Fruit fly (Drosophila melanogaster): ENCODE data around the gene TBC1D5.
A peak's percentile ranks its signal among the peaks of the same experiment; 100 is the strongest.

The TBC1D5 gene

dm6 chr3R:13260114-13260673 is 11.6 kb downstream of the TBC1D5 start, which contains the start of gene CG11686 (continued):
- TF ChIP-seq CG12659 (GFP tag; optimal IDR thresholded peaks at IDR 0.05) = peak; percentile 13
- no peak for TF ChIP-seq CG8089 (GFP tag; optimal IDR thresholded peaks at IDR 0.05)
- TF ChIP-seq CG31388 (GFP tag; optimal IDR thresholded peaks at IDR 0.05) = no peak
- no peak for TF ChIP-seq CG10543 (GFP tag; optimal IDR thresholded peaks at IDR 0.05)
- TF ChIP-seq CG18011 (GFP tag; optimal IDR thresholded peaks at IDR 0.05) = no peak
- no peak for TF ChIP-seq Hmr (GFP tag; optimal IDR thresholded peaks at IDR 0.05)
- no peak for TF ChIP-seq CG9609 (GFP tag; optimal IDR thresholded peaks at IDR 0.05)
- TF ChIP-seq Bdp1 (GFP tag; optimal IDR thresholded peaks at IDR 0.05) = no peak
- TF ChIP-seq CG31441 (GFP tag; IDR thresholded peaks at IDR 0.05) = no peak
- no peak for TF ChIP-seq Antp (GFP tag; optimal IDR thresholded peaks at IDR 0.05)
- no peak; the same call in 2 of the 3 replicates for TF ChIP-seq knrl (GFP tag; IDR thresholded peaks at IDR 0.05; ENCODE audit: partially characterized antibody)
- peak; percentile 75; the same call in 1 of the 3 replicates for TF ChIP-seq CG34422 (GFP tag; IDR thresholded peaks at IDR 0.05)
- no peak for TF ChIP-seq CG30403 (GFP tag; optimal IDR thresholded peaks at IDR 0.05)
- TF ChIP-seq so (GFP tag; IDR thresholded peaks at IDR 0.05) = no peak
- 0 out of 2 replicates have a peak, but pooled peaks have one; percentile 17 for TF ChIP-seq sob (GFP tag; IDR thresholded peaks at IDR 0.05)
- TF ChIP-seq Ptx1 (GFP tag; IDR thresholded peaks at IDR 0.05) = no peak
- 0 out of 4 replicates have a peak, but pooled peaks have one; percentile 20 for TF ChIP-seq Dll (GFP tag; IDR thresholded peaks at IDR 0.05; ENCODE audit: partially characterized antibody)
- TF ChIP-seq mam (GFP tag; optimal IDR thresholded peaks at IDR 0.05) = no peak
- no peak for TF ChIP-seq Ada2b (GFP tag; IDR thresholded peaks at IDR 0.05)
- no peak for TF ChIP-seq CG7786 (GFP tag; optimal IDR thresholded peaks at IDR 0.05)
- TF ChIP-seq lov (optimal IDR thresholded peaks at IDR 0.05) = no peak
- TF ChIP-seq lov (GFP tag; IDR thresholded peaks at IDR 0.05) = 0 out of 3 replicates have a peak, but pooled peaks have one; percentile 4
- TF ChIP-seq kay (GFP tag; optimal IDR thresholded peaks at IDR 0.05) = no peak
- 0 out of 2 replicates have a peak, but pooled peaks have one; percentile 19 for TF ChIP-seq sens-2 (GFP tag; IDR thresholded peaks at IDR 0.05)
- TF ChIP-seq Lpt (GFP tag; optimal IDR thresholded peaks at IDR 0.05) = no peak
- peak; percentile 42; the same call in 1 of the 2 replicates for TF ChIP-seq CG13287 (GFP tag; IDR thresholded peaks at IDR 0.05; ENCODE audit: partially characterized antibody)
- no peak for TF ChIP-seq CG8944 (GFP tag; optimal IDR thresholded peaks at IDR 0.05)
- no peak for TF ChIP-seq trh (GFP tag; optimal IDR thresholded peaks at IDR 0.05)
- TF ChIP-seq CG2120 (GFP tag; optimal IDR thresholded peaks at IDR 0.05) = peak; percentile 48
- no peak for TF ChIP-seq CG10565 (GFP tag; optimal IDR thresholded peaks at IDR 0.05)
- no peak for TF ChIP-seq CG17612 (GFP tag; IDR thresholded peaks at IDR 0.05)
- TF ChIP-seq CG7839 (tag; optimal IDR thresholded peaks at IDR 0.05) = peak; percentile 24
- peak; percentile 99 for TF ChIP-seq hkb (optimal IDR thresholded peaks at IDR 0.05)
- TF ChIP-seq hkb (GFP tag; IDR thresholded peaks at IDR 0.05) = no peak; the same call in 1 of the 2 replicates
- TF ChIP-seq CG42726 (GFP tag; IDR thresholded peaks at IDR 0.05; ENCODE audit: partially characterized antibody) = 0 out of 2 replicates have a peak, but pooled peaks have one; percentile 48
- no peak for TF ChIP-seq D19A (tag; optimal IDR thresholded peaks at IDR 0.05)
- no peak for TF ChIP-seq luna (GFP tag; optimal IDR thresholded peaks at IDR 0.05)
- no peak for TF ChIP-seq Aef1 (GFP tag; IDR thresholded peaks at IDR 0.05)
- TF ChIP-seq CG18262 (tag; optimal IDR thresholded peaks at IDR 0.05) = no peak
- TF ChIP-seq Elba2 (GFP tag; optimal IDR thresholded peaks at IDR 0.05) = no peak
- TF ChIP-seq NC2β (GFP tag; optimal IDR thresholded peaks at IDR 0.05) = no peak
- no peak for TF ChIP-seq gsb-n (tag; optimal IDR thresholded peaks at IDR 0.05)
- TF ChIP-seq CG15514 (GFP tag; optimal IDR thresholded peaks at IDR 0.05) = peak; percentile 14
- TF ChIP-seq bab2 (GFP tag; optimal IDR thresholded peaks at IDR 0.05) = no peak
- TF ChIP-seq repo (GFP tag; optimal IDR thresholded peaks at IDR 0.05) = no peak
- no peak for TF ChIP-seq Deaf1 (tag; optimal IDR thresholded peaks at IDR 0.05)
- no peak for TF ChIP-seq Mrtf (GFP tag; IDR thresholded peaks at IDR 0.05)

All from whole organism, embryonic.